Fruit fly (Drosophila melanogaster) whole organism, embryonic: Measurements from ENCODE around the gene Mkk4.

Experiments
- Abd-B ChIP-seq: fragments of 200-800 bp; sonication (Bioruptor generic); optimal IDR thresholded peaks from 2 replicates; lab custom pipeline; 2018; ENCODE audit warnings: missing biosample characterization, mild to moderate bottlenecking, missing genetic modification characterization, moderate library complexity
- CG1024 ChIP-seq: fragments of 200-800 bp; sonication (Bioruptor generic); IDR thresholded peaks from 2 replicates; pipeline ENCODE4 v1.3.6; 2022; ENCODE audit warnings: missing biosample characterization, missing genetic modification characterization
- CG11093 ChIP-seq: fragments of 200-800 bp; sonication (Bioruptor generic); IDR thresholded peaks from 3 replicates; pipeline ENCODE4 v1.3.6; 2022; ENCODE audit warnings: missing biosample characterization, missing genetic modification characterization
- CG12744 ChIP-seq: fragments of 200-800 bp; sonication (Bioruptor generic); optimal IDR thresholded peaks from 2 replicates; lab custom pipeline; 2016; ENCODE audit warnings: missing biosample characterization, missing genetic modification characterization
- CG13624 ChIP-seq: fragments of 200-800 bp; sonication (Bioruptor generic); optimal IDR thresholded peaks from 2 replicates; lab custom pipeline; 2016; ENCODE audit warnings: missing biosample characterization, missing genetic modification characterization
- CG14965 ChIP-seq: fragments of 200-800 bp; sonication (Bioruptor generic); optimal IDR thresholded peaks from 2 replicates; lab custom pipeline; 2016; ENCODE audit warnings: missing biosample characterization, missing genetic modification characterization, borderline replicate concordance
- CG16779 ChIP-seq: fragments of 200-800 bp; sonication (Bioruptor generic); IDR thresholded peaks from 2 replicates; pipeline ENCODE4 v1.3.6; 2022; ENCODE audit warnings: missing biosample characterization, missing genetic modification characterization
- CG17328 ChIP-seq: fragments of 200-800 bp; sonication (Bioruptor generic); IDR thresholded peaks from 2 replicates; pipeline ENCODE4 v1.3.6; 2022; ENCODE audit warnings: missing biosample characterization, missing genetic modification characterization
- CG17912 ChIP-seq: fragments of 200-800 bp; sonication (Bioruptor generic); optimal IDR thresholded peaks from 2 replicates; lab custom pipeline; 2018; ENCODE audit warnings: missing biosample characterization, mild to moderate bottlenecking, missing genetic modification characterization
- CG18262 ChIP-seq: fragments of 200-800 bp; optimal IDR thresholded peaks from 3 replicates; lab custom pipeline; 2019; ENCODE audit warnings: missing biosample characterization, mild to moderate bottlenecking, missing genetic modification characterization, moderate library complexity
- CG1832 ChIP-seq: fragments of 200-800 bp; sonication (Bioruptor generic); optimal IDR thresholded peaks from 2 replicates; lab custom pipeline; 2017; ENCODE audit warnings: missing biosample characterization, mild to moderate bottlenecking, missing genetic modification characterization, inconsistent platforms
- CG18599 ChIP-seq: fragments of 200-800 bp; sonication (Bioruptor generic); optimal IDR thresholded peaks from 3 replicates; lab custom pipeline; 2017; ENCODE audit warnings: missing biosample characterization, missing genetic modification characterization, mild to moderate bottlenecking, moderate library complexity, missing genetic modification reagents
- CG2678 ChIP-seq: fragments of 200-800 bp; sonication (Bioruptor generic); optimal IDR thresholded peaks from 3 replicates; lab custom pipeline; 2019; ENCODE audit warnings: missing biosample characterization, mild to moderate bottlenecking, missing genetic modification characterization, moderate library complexity
- CG34224 ChIP-seq: fragments of 200-800 bp; sonication (Bioruptor generic); IDR thresholded peaks from 3 replicates; pipeline ENCODE4 v1.3.6; 2022; ENCODE audit warnings: missing biosample characterization, missing genetic modification characterization; ENCODE audit not compliant: partially characterized antibody
- CG4282 ChIP-seq: fragments of 200-800 bp; sonication (Bioruptor generic); optimal IDR thresholded peaks from 2 replicates; lab custom pipeline; 2016; ENCODE audit warnings: missing biosample characterization, missing genetic modification characterization
- CG4328 ChIP-seq: fragments of 200-800 bp; sonication (Bioruptor generic); optimal IDR thresholded peaks from 3 replicates; lab custom pipeline; 2017; ENCODE audit warnings: missing biosample characterization, missing genetic modification reagents, missing genetic modification characterization
- CHES-1-like ChIP-seq: fragments of 200-800 bp; sonication (Bioruptor generic); optimal IDR thresholded peaks from 2 replicates; lab custom pipeline; 2016; ENCODE audit warnings: missing biosample characterization, missing genetic modification characterization
- Camta ChIP-seq: fragments of 200-800 bp; sonication (Bioruptor generic); optimal IDR thresholded peaks from 2 replicates; lab custom pipeline; 2016; ENCODE audit warnings: missing biosample characterization, missing genetic modification characterization
- Dbx ChIP-seq: fragments of 200-800 bp; sonication (Bioruptor generic); IDR thresholded peaks from 3 replicates; pipeline ENCODE4 v1.3.6; 2022; ENCODE audit warnings: missing biosample characterization, missing genetic modification characterization
- E2f1 ChIP-seq: fragments of 200-800 bp; sonication (Bioruptor generic); IDR thresholded peaks from 2 replicates; pipeline ENCODE4 v1.3.6; 2022; ENCODE audit warnings: missing biosample characterization, missing genetic modification characterization
- Hmx ChIP-seq: fragments of 200-800 bp; sonication (Bioruptor generic); optimal IDR thresholded peaks from 2 replicates; lab custom pipeline; 2016; ENCODE audit warnings: missing biosample characterization, missing genetic modification characterization
- Hr39 ChIP-seq: fragments of >200 bp; optimal IDR thresholded peaks from 2 replicates; lab custom pipeline; 2017
- Hr51 ChIP-seq, 2 experiments: fragments of 200-800 bp; sonication (Bioruptor generic); optimal IDR thresholded peaks; 2 replicates in 1 of 2; 3 replicates in 1 of 2; lab custom pipeline; 2016 to 2018; ENCODE audit warnings: missing biosample characterization in 2 of 2, missing genetic modification characterization in 2 of 2, mild to moderate bottlenecking in 1 of 2, moderate library complexity in 1 of 2
- Med ChIP-seq: fragments of 200-800 bp; sonication (Bioruptor generic); peaks from one replicate; lab custom pipeline; 2016; ENCODE audit warnings: missing biosample characterization, missing genetic modification characterization, mild to moderate bottlenecking, inconsistent platforms, moderate library complexity
- Mes4 ChIP-seq: fragments of 200-800 bp; sonication (Bioruptor generic); optimal IDR thresholded peaks from 2 replicates; lab custom pipeline; 2016; ENCODE audit warnings: missing biosample characterization, missing genetic modification characterization
- Myb ChIP-seq: fragments of 200-800 bp; sonication (Bioruptor generic); optimal IDR thresholded peaks from 2 replicates; lab custom pipeline; 2016; ENCODE audit warnings: missing biosample characterization, missing genetic modification characterization
- Neu2 ChIP-seq: fragments of 200-800 bp; sonication (Bioruptor generic); optimal IDR thresholded peaks from 3 replicates; lab custom pipeline; 2016; ENCODE audit warnings: missing biosample characterization, missing genetic modification characterization, borderline replicate concordance
- Rfx ChIP-seq: fragments of 200-800 bp; sonication (Bioruptor generic); IDR thresholded peaks from 2 replicates; pipeline ENCODE4 v1.3.6; 2022; ENCODE audit warnings: missing biosample characterization, missing genetic modification characterization
- Side ChIP-seq: fragments of 200-800 bp; sonication (Bioruptor generic); optimal IDR thresholded peaks from 2 replicates; lab custom pipeline; 2016; ENCODE audit warnings: missing biosample characterization, missing genetic modification characterization
- Sox102F ChIP-seq: fragments of 200-800 bp; sonication (Bioruptor generic); optimal IDR thresholded peaks from 2 replicates; lab custom pipeline; 2018; ENCODE audit warnings: missing biosample characterization, mild to moderate bottlenecking, missing genetic modification characterization, moderate library complexity
- Trl ChIP-seq, 3 experiments: fragments of >200 bp in 2 of 3; fragments of 200-800 bp in 1 of 3; sonication (Bioruptor generic) in 1 of 3; optimal IDR thresholded peaks; 2 replicates in 1 of 3; 3 replicates in 2 of 3; lab custom pipeline; 2016 to 2017; ENCODE audit warnings: missing biosample characterization in 1 of 3, missing genetic modification characterization in 1 of 3
- Xbp1 ChIP-seq: fragments of 200-800 bp; sonication (Bioruptor generic); optimal IDR thresholded peaks from 3 replicates; lab custom pipeline; 2016; ENCODE audit warnings: missing biosample characterization, mild to moderate bottlenecking, missing genetic modification characterization
- bab2 ChIP-seq: fragments of 200-800 bp; sonication (Bioruptor generic); optimal IDR thresholded peaks from 2 replicates; lab custom pipeline; 2016; ENCODE audit warnings: missing biosample characterization, missing genetic modification characterization
- chn ChIP-seq: fragments of 200-800 bp; sonication (Bioruptor generic); optimal IDR thresholded peaks from 2 replicates; lab custom pipeline; 2016; ENCODE audit warnings: missing biosample characterization, missing genetic modification characterization
- croc ChIP-seq: fragments of 200-800 bp; sonication (Bioruptor generic); conservative IDR thresholded peaks from 3 replicates; pipeline ENCODE4 v1.3.6; 2022; ENCODE audit warnings: missing biosample characterization, missing genetic modification characterization
- grn ChIP-seq: fragments of 200-800 bp; sonication (Bioruptor generic); optimal IDR thresholded peaks from 3 replicates; lab custom pipeline; 2017; ENCODE audit warnings: missing biosample characterization, missing genetic modification characterization
- onecut ChIP-seq: fragments of 200-800 bp; sonication (Bioruptor generic); IDR thresholded peaks from 2 replicates; pipeline ENCODE4 v1.3.6; 2022; ENCODE audit warnings: missing biosample characterization, missing genetic modification characterization
- ranshi ChIP-seq: fragments of 200-800 bp; sonication (Bioruptor generic); IDR thresholded peaks from 2 replicates; pipeline ENCODE4 v1.3.6; 2022; ENCODE audit warnings: missing biosample characterization, missing genetic modification characterization
- scrt ChIP-seq: fragments of 200-800 bp; sonication (Bioruptor generic); optimal IDR thresholded peaks from 2 replicates; lab custom pipeline; 2018; ENCODE audit warnings: missing biosample characterization, mild to moderate bottlenecking, missing genetic modification characterization, moderate library complexity
- sisA ChIP-seq: fragments of 200-800 bp; sonication (Bioruptor generic); IDR thresholded peaks from 2 replicates; pipeline ENCODE4 v1.3.6; 2022; ENCODE audit warnings: missing biosample characterization, missing genetic modification characterization
- slou ChIP-seq: fragments of 200-800 bp; sonication (Bioruptor generic); optimal IDR thresholded peaks from 3 replicates; lab custom pipeline; 2016; ENCODE audit warnings: missing biosample characterization, missing genetic modification characterization
- sob ChIP-seq: fragments of 200-800 bp; sonication (Bioruptor generic); IDR thresholded peaks from 2 replicates; pipeline ENCODE4 v1.3.6; 2022; ENCODE audit warnings: missing biosample characterization, missing genetic modification characterization
- sr ChIP-seq: fragments of 200-800 bp; sonication (Bioruptor generic); IDR thresholded peaks from 3 replicates; pipeline ENCODE4 v1.3.6; 2022; ENCODE audit warnings: missing biosample characterization, missing genetic modification characterization
- usp ChIP-seq: fragments of >200 bp; optimal IDR thresholded peaks from 2 replicates; lab custom pipeline; 2017; ENCODE audit warnings: missing biosample characterization, missing genetic modification characterization

Gene Mkk4

DNA sequence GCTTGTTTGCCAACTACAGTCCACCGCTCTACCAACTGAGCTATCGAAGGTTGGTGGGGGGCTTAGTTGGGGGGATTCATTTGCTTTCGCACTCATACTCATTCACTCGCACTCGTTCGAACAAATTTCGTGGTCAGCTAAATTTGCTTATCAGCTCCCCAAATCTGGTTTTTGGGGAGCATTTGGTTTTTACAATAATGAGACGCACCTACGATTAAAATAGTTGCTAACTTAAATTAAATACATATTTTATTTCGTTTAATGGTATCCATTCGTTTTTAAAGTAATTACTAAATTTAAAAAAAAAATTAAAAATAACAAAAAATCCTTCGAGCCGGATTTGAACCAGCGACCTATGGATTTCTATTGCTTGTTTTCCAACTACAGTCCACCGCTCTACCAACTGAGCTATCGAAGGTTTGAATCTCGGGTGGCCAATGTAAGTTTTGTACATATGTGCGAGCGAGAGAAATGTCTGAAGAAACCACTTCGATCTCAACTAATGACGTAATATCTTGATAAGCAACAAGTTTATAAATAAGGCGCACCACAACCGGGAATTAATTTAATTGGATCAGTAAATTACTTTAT, 8.1 kb downstream of the Mkk4 start (continued):
- no peak for TF ChIP-seq Side (GFP tag; lab: Kevin White, UChicago)
- no peak for TF ChIP-seq chn (GFP tag; lab: Kevin White, UChicago)

DNA sequence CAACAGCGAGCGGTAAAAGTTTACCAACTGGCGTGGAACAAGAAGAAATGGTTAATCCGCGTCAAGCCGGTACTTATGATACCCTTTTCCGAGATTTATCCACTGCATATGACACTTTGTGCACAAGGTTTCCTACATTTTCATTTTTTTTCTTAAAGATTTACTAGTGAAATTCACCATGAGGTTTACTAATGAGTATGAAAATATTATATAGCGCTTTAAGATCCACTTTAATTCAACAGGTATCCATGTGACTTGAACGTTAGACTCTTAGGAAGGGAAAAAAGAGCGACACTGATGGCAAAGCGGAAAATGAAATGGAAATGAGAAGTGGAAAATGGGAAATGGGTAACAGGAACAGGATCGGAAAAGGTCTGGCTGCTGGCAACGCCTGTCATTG, 12.0 kb downstream of the Mkk4 start:
- TF ChIP-seq sob (GFP tag; lab: Robert Waterston, UW) = no peak
- peak; percentile 58 for TF ChIP-seq scrt (GFP tag; lab: Kevin White, UChicago)
- TF ChIP-seq onecut (GFP tag; lab: Robert Waterston, UW) = no peak
- no peak for TF ChIP-seq Neu2 (GFP tag; lab: Kevin White, UChicago)
- no peak for TF ChIP-seq Camta

DNA sequence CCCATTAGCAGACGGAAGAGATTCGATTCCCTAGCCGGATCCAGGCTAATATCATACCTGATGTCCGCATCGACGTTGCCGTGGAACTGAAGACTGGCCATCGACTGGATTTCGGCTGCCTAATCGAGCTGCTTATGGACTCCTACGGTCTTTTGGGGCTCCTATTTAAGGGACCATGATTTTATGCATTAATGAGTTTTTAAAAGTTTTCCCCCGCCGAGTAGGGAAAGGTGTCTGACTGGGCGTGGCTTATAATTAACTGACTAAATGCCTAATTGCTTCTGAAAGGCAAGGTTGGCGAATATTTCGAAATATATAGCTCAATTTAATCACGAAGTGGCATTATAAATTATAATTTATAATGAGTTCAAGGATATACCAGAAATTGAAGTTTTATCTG, 14.8 kb downstream of the Mkk4 start, which contains the start of gene Or85e:
TSS of gene Or85e (minus strand) at position 101 of the 400 bp plus-strand sequence.
- TF ChIP-seq CG13624 (GFP tag; lab: Kevin White, UChicago) (no peak), CHES-1-like (no peak), CG4282 (GFP tag; lab: Kevin White, UChicago) (no peak), Hmx (GFP tag; lab: Kevin White, UChicago) (no peak), croc (GFP tag; lab: Robert Waterston, UW) (no peak), Mes4 (GFP tag; lab: Kevin White, UChicago) (no peak), ranshi (GFP tag; lab: Robert Waterston, UW) (no peak), sr (GFP tag; lab: Robert Waterston, UW) (no peak), Trl (optimal IDR thresholded peaks at IDR 0.05; lab: Kevin White, UChicago) (no peak), Trl (GFP tag; optimal IDR thresholded peaks at IDR 0.05; lab: Kevin White, UChicago) (no peak), CG12744 (GFP tag; lab: Kevin White, UChicago) (no peak), CG16779 (GFP tag; lab: Robert Waterston, UW) (no peak), slou (GFP tag; lab: Kevin White, UChicago) (no peak), CG4328 (GFP tag; lab: Kevin White, UChicago) (no peak), CG1024 (GFP tag; lab: Robert Waterston, UW) (no peak), CG18262 (tag; lab: Kevin White, UChicago) (no peak), Myb (GFP tag; lab: Kevin White, UChicago) (no peak), CG34224 (GFP tag; lab: Robert Waterston, UW) (no peak), sisA (GFP tag; lab: Robert Waterston, UW) (no peak), CG17328 (GFP tag; lab: Robert Waterston, UW) (no peak)

DNA sequence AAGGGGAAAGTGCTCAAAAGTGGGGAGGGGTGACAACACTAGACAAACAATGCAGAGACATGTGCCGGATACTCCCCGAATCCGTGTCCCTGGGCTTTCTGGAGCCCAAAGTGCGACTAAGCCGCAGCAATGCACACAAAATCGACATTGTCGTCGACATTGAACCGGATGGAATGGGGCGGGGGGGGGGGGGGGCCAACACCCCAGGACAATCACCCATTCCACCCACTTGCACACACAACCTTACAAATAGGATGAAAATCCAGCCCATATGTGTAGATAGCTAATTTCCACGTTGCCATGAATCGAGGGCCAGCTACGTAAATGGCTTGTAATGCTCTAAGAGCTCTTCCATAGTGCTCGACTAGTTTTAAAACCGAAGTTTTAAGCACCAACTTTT, 29.9 kb downstream of the Mkk4 start:
- TF ChIP-seq ranshi (GFP tag; lab: Robert Waterston, UW) = no peak
- peak; percentile 67 for TF ChIP-seq Hr39 (lab: Kevin White, UChicago)

DNA sequence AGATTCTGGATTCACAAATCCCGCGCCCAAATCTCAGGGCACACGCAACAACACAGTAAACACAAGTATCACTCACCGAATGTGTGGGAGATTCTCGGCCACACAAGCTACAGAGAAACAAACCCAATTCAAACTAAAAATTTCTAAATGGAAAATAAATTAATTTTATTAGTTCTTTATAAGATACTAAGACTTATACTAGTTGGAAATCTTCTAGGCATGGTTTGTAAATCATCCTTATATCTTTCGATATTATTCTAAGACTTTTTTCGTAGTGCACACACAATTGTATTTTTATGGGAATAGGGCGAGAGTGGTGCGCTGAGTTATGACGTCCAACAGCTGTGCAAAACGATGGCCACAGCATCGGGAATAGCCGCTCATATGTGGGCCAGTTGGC, 31.5 kb downstream of the Mkk4 start:
- TF ChIP-seq CG14965 (GFP tag; lab: Kevin White, UChicago) (no peak), Sox102F (GFP tag; lab: Kevin White, UChicago) (peak; percentile 14), Abd-B (GFP tag; lab: Kevin White, UChicago) (peak; percentile 5), grn (no peak), Xbp1 (no peak), Med (GFP tag; lab: Kevin White, UChicago) (no peak), CG18599 (GFP tag; lab: Kevin White, UChicago) (peak; percentile 56), bab2 (GFP tag; lab: Kevin White, UChicago) (no peak), Camta (no peak), CG2678 (tag; lab: Kevin White, UChicago) (peak; percentile 55), Dbx (no peak), E2f1 (GFP tag; lab: Robert Waterston, UW) (no peak), usp (no peak), Hr51 (GFP tag; optimal IDR thresholded peaks at IDR 0.05; lab: Kevin White, UChicago) (peak in 1 of 2 experiments; percentile 42), CG17912 (GFP tag; lab: Kevin White, UChicago) (no peak), CG11093 (no peak), CG1832 (GFP tag; lab: Kevin White, UChicago) (no peak), Rfx (GFP tag; lab: Robert Waterston, UW) (0 out of 2 replicates have a peak, but pooled peaks have one; percentile 18)
